Fruit fly (Drosophila melanogaster) whole organism: ENCODE data around the gene RpL36.

Experiments
- Dll ChIP-seq: fragments of >200 bp; optimal IDR thresholded peaks from 2 replicates; lab custom pipeline; 2017
- EcR ChIP-seq, 2 experiments: fragments of >200 bp; optimal IDR thresholded peaks; 2 replicates each; lab custom pipeline; 2017; ENCODE audit warnings: missing biosample characterization in 2 of 2, missing genetic modification characterization in 2 of 2, missing genetic modification reagents in 2 of 2
- pan ChIP-seq: fragments of >200 bp; optimal IDR thresholded peaks from 2 replicates; lab custom pipeline; 2017
- psq ChIP-seq: fragments of >200 bp; optimal IDR thresholded peaks from 2 replicates; lab custom pipeline; 2017
- usp ChIP-seq: fragments of >200 bp; optimal IDR thresholded peaks from 2 replicates; lab custom pipeline; 2017; ENCODE audit warnings: missing biosample characterization, missing genetic modification characterization, mixed read lengths

- TF ChIP-seq psq (lab: Kevin White, UChicago) (no peak), usp (GFP tag; lab: Kevin White, UChicago) (no peak), pan (lab: Kevin White, UChicago) (no peak), EcR (GFP tag; optimal IDR thresholded peaks at IDR 0.05; lab: Kevin White, UChicago) (no peak), Dll (no peak)
These were observed 25.7 kb upstream of the RpL36 start for dm6 chrX:654949-655348.
